Worm (Caenorhabditis elegans) whole organism, L1 larva: ENCODE results near the gene C17F4.12.
"Not testable (repeated sequence)": the region's sequence is repeated elsewhere in the genome, so short reads cannot be mapped to it uniquely, and the experiment has no call there.

Experiments
- C04F5.9 ChIP-seq: sonication (generic microtip); optimal IDR thresholded peaks from 2 replicates; lab custom pipeline; 2016; ENCODE audit warnings: missing genetic modification characterization, missing compliant biosample characterization
- C16A3.4 ChIP-seq: fragments of 150-350 bp; optimal IDR thresholded peaks from 2 replicates; lab custom pipeline; 2014; ENCODE audit warnings: missing biosample characterization, missing genetic modification characterization
- C34B4.2 ChIP-seq: sonication (generic microtip); optimal IDR thresholded peaks from 2 replicates; lab custom pipeline; 2017; ENCODE audit warnings: mild to moderate bottlenecking, missing genetic modification characterization, missing compliant biosample characterization
- F16B12.6 ChIP-seq: fragments of 150-350 bp; optimal IDR thresholded peaks from 2 replicates; lab custom pipeline; 2014; ENCODE audit warnings: missing biosample characterization, missing genetic modification characterization
- Y116A8C.19 ChIP-seq: sonication (generic microtip); optimal IDR thresholded peaks from 2 replicates; lab custom pipeline; 2016; ENCODE audit warnings: missing compliant biosample characterization, missing genetic modification characterization, borderline replicate concordance
- aly-2 ChIP-seq: fragments of 150-350 bp; optimal IDR thresholded peaks from 2 replicates; lab custom pipeline; 2014; ENCODE audit warnings: missing biosample characterization, missing genetic modification characterization
- blmp-1 ChIP-seq: fragments of 150-350 bp; optimal IDR thresholded peaks from 2 replicates; lab custom pipeline; 2014; ENCODE audit warnings: missing biosample characterization, missing genetic modification characterization
- ces-1 ChIP-seq: fragments of 150-350 bp; optimal IDR thresholded peaks from 2 replicates; lab custom pipeline; 2014; ENCODE audit warnings: missing biosample characterization, missing genetic modification reagents, missing genetic modification characterization
- dsc-1 ChIP-seq: sonication (generic microtip); optimal IDR thresholded peaks from 2 replicates; lab custom pipeline; 2016; ENCODE audit warnings: mild to moderate bottlenecking, missing genetic modification characterization, missing compliant biosample characterization
- efl-1 ChIP-seq, 4 experiments: fragments of 150-350 bp; optimal IDR thresholded peaks in 3 of 4; peaks in 1 of 4; 1 replicate in 1 of 4; 2 replicates in 3 of 4; lab custom pipeline; 2014; ENCODE audit warnings: missing biosample characterization in 2 of 4, missing genetic modification characterization in 2 of 4, missing genetic modification reagents in 2 of 4
- efl-3 ChIP-seq: fragments of 200-800 bp; sonication (Bioruptor generic); optimal IDR thresholded peaks from 2 replicates; lab custom pipeline; 2018; ENCODE audit warnings: mild to moderate bottlenecking, missing genetic modification characterization, missing compliant biosample characterization
- egl-13 ChIP-seq: sonication (generic microtip); optimal IDR thresholded peaks from 2 replicates; lab custom pipeline; 2016; ENCODE audit warnings: missing genotype, missing genetic modification reagents, missing genetic modification characterization, missing compliant biosample characterization
- elt-2 ChIP-seq: sonication (generic microtip); optimal IDR thresholded peaks from 2 replicates; lab custom pipeline; 2016; ENCODE audit warnings: missing genetic modification characterization, mild to moderate bottlenecking, inconsistent platforms, missing compliant biosample characterization, missing genetic modification reagents
- elt-3 ChIP-seq, 6 experiments: fragments of 150-350 bp in 1 of 6; sonication (generic microtip); optimal IDR thresholded peaks; 2 replicates each; lab custom pipeline; 2017 to 2018; ENCODE audit warnings: missing biosample characterization in 6 of 6, missing genetic modification characterization in 6 of 6, inconsistent platforms in 1 of 6
- fkh-4 ChIP-seq: sonication (generic microtip); optimal IDR thresholded peaks from 2 replicates; lab custom pipeline; 2016; ENCODE audit warnings: missing compliant biosample characterization, missing genetic modification characterization, borderline replicate concordance
- fkh-8 ChIP-seq: sonication (generic microtip); optimal IDR thresholded peaks from 2 replicates; lab custom pipeline; 2016; ENCODE audit warnings: mild to moderate bottlenecking, missing genetic modification characterization, missing compliant biosample characterization
- hlh-17 ChIP-seq: fragments of 200-800 bp; sonication (Bioruptor generic); optimal IDR thresholded peaks from 2 replicates; lab custom pipeline; 2018; ENCODE audit warnings: missing genetic modification characterization, mild to moderate bottlenecking, missing compliant biosample characterization, moderate library complexity, borderline replicate concordance
- lin-14 ChIP-seq: fragments of 200-800 bp; sonication (Bioruptor generic); optimal IDR thresholded peaks from 2 replicates; lab custom pipeline; 2018; ENCODE audit warnings: mild to moderate bottlenecking, missing genetic modification characterization, moderate library complexity, missing compliant biosample characterization
- lin-35 ChIP-seq, 2 experiments: fragments of 150-350 bp; optimal IDR thresholded peaks; 2 replicates each; lab custom pipeline; 2014; ENCODE audit warnings: missing biosample characterization in 2 of 2, missing genetic modification characterization in 2 of 2, missing genetic modification reagents in 2 of 2
- mdl-1 ChIP-seq, 2 experiments: fragments of 150-350 bp; optimal IDR thresholded peaks; 2 replicates each; lab custom pipeline; 2014 to 2017; ENCODE audit warnings: missing biosample characterization in 2 of 2, missing genetic modification characterization in 2 of 2, inconsistent platforms in 1 of 2
- mef-2 ChIP-seq: fragments of 150-350 bp; optimal IDR thresholded peaks from 2 replicates; lab custom pipeline; 2014; ENCODE audit warnings: missing biosample characterization, missing genetic modification characterization
- nhr-20 ChIP-seq: sonication (generic microtip); optimal IDR thresholded peaks from 2 replicates; lab custom pipeline; 2016; ENCODE audit warnings: mild to moderate bottlenecking, missing genetic modification characterization, missing compliant biosample characterization
- nhr-237 ChIP-seq: fragments of 150-350 bp; optimal IDR thresholded peaks from 2 replicates; lab custom pipeline; 2014; ENCODE audit warnings: missing biosample characterization, missing genetic modification characterization
- nhr-28 ChIP-seq: fragments of 150-350 bp; optimal IDR thresholded peaks from 2 replicates; lab custom pipeline; 2014; ENCODE audit warnings: missing biosample characterization, missing genetic modification characterization
- nhr-77 ChIP-seq: fragments of 150-350 bp; optimal IDR thresholded peaks from 2 replicates; lab custom pipeline; 2014; ENCODE audit warnings: missing biosample characterization, missing genetic modification characterization
- nhr-84 ChIP-seq: sonication (generic microtip); optimal IDR thresholded peaks from 2 replicates; lab custom pipeline; 2017; ENCODE audit warnings: missing biosample characterization, missing genetic modification characterization
- nhr-90 ChIP-seq: sonication (generic microtip); optimal IDR thresholded peaks from 2 replicates; lab custom pipeline; 2016; ENCODE audit warnings: mild to moderate bottlenecking, missing genetic modification characterization, missing compliant biosample characterization; ENCODE audit not compliant: poor library complexity
- pax-3 ChIP-seq: fragments of 200-800 bp; sonication (Bioruptor generic); optimal IDR thresholded peaks from 2 replicates; lab custom pipeline; 2018; ENCODE audit warnings: mild to moderate bottlenecking, missing genetic modification characterization, moderate library complexity, missing compliant biosample characterization
- snu-23 ChIP-seq: sonication (generic microtip); optimal IDR thresholded peaks from 2 replicates; lab custom pipeline; 2016; ENCODE audit warnings: missing genetic modification characterization, missing compliant biosample characterization
- sox-4 ChIP-seq: sonication (generic microtip); optimal IDR thresholded peaks from 2 replicates; lab custom pipeline; 2016; ENCODE audit warnings: missing genetic modification characterization, missing compliant biosample characterization
- sptf-1 ChIP-seq: fragments of 150-350 bp; optimal IDR thresholded peaks from 2 replicates; lab custom pipeline; 2014; ENCODE audit warnings: missing biosample characterization, missing genetic modification characterization
- sup-37 ChIP-seq: fragments of 200-800 bp; sonication (Bioruptor generic); optimal IDR thresholded peaks from 2 replicates; lab custom pipeline; 2018; ENCODE audit warnings: mild to moderate bottlenecking, missing genetic modification characterization, missing compliant biosample characterization
- swsn-7 ChIP-seq: sonication (generic microtip); optimal IDR thresholded peaks from 2 replicates; lab custom pipeline; 2016; ENCODE audit warnings: missing genetic modification characterization, missing compliant biosample characterization
- tbx-2 ChIP-seq: sonication (generic microtip); optimal IDR thresholded peaks from 2 replicates; lab custom pipeline; 2016; ENCODE audit warnings: missing genetic modification characterization, missing compliant biosample characterization
- unc-62 ChIP-seq: fragments of 150-350 bp; optimal IDR thresholded peaks from 2 replicates; lab custom pipeline; 2014; ENCODE audit warnings: missing biosample characterization, missing genetic modification reagents, missing genetic modification characterization
- unc-98 ChIP-seq: fragments of 200-800 bp; sonication (Bioruptor generic); IDR thresholded peaks from 2 replicates; pipeline ENCODE4 v1.3.6; 2022; ENCODE audit warnings: missing genetic modification characterization, missing compliant biosample characterization
- zip-4 ChIP-seq: fragments of 200-800 bp; sonication (Bioruptor generic); optimal IDR thresholded peaks from 2 replicates; lab custom pipeline; 2018; ENCODE audit warnings: mild to moderate bottlenecking, missing genetic modification characterization, moderate library complexity, missing compliant biosample characterization

Gene C17F4.12

ce11 chrII:3244070-3244469 lies at the start of gene C17F4.12:
C17F4.12 (minus strand) TSS chrII:3244170.
- no peak for TF ChIP-seq nhr-20
- TF ChIP-seq blmp-1 (tag; lab: Kevin White, UChicago), result peak; percentile 85
- peak in 1 of 6 experiments; percentile 9 for TF ChIP-seq elt-3 (tag; optimal IDR thresholded peaks at IDR 0.05; lab: Kevin White, UChicago)
- no peak for TF ChIP-seq C16A3.4 (tag; lab: Kevin White, UChicago)
- TF ChIP-seq, all 84 proteins: peak for 2

- not testable (repeated sequence) for TF ChIP-seq hlh-17; nhr-84 (tag; lab: Kevin White, UChicago); unc-62 (GFP tag; lab: Kevin White, UChicago)
Measured at ce11 chrII:3290544-3290943, 46.6 kb upstream of the C17F4.12 start, which contains the start of gene F39E9.14. F39E9.14 (minus strand) TSS chrII:3290644.

- TF ChIP-seq snu-23 (GFP tag; lab: Kevin White, UChicago) (no peak), F16B12.6 (tag; lab: Kevin White, UChicago) (no peak)
Measured at ce11 chrII:3287073-3287472, 43.1 kb upstream of the C17F4.12 start, which contains the start of gene sri-63. sri-63 (plus strand) TSS chrII:3287373.

- TF ChIP-seq egl-13 (no peak), mdl-1 (tag; optimal IDR thresholded peaks at IDR 0.05; lab: Kevin White, UChicago) (no peak)
Measured at ce11 chrII:3284558-3284957, 40.6 kb upstream of the C17F4.12 start, which contains the start of gene scl-15. scl-15 (minus strand) TSS chrII:3284658.

- TF ChIP-seq nhr-237 (tag; lab: Kevin White, UChicago), result no peak
- TF ChIP-seq elt-2 (tag; lab: Kevin White, UChicago), result no peak
- TF ChIP-seq sup-37, result no peak
- no peak for TF ChIP-seq lin-35 (GFP tag; optimal IDR thresholded peaks at IDR 0.05; lab: Kevin White, UChicago)
- TF ChIP-seq efl-1 (optimal IDR thresholded peaks at IDR 0.05; lab: Kevin White, UChicago), result no peak
- TF ChIP-seq efl-1 (GFP tag; optimal IDR thresholded peaks at IDR 0.05 in 1 of 2; lab: Kevin White, UChicago), result no peak
Measured at ce11 chrII:3282353-3282752, 38.4 kb upstream of the C17F4.12 start, which contains the start of gene nep-13. nep-13 (plus strand) TSS chrII:3282653.

- TF ChIP-seq ces-1 (GFP tag; lab: Kevin White, UChicago), result no peak
- TF ChIP-seq hlh-17, result no peak
- TF ChIP-seq efl-3 (GFP tag; lab: Kevin White, UChicago), result no peak
- TF ChIP-seq nhr-237 (tag; lab: Kevin White, UChicago), result no peak
- TF ChIP-seq egl-13, result no peak
- no peak for TF ChIP-seq fkh-4 (tag; lab: Kevin White, UChicago)
- TF ChIP-seq sptf-1 (tag; lab: Kevin White, UChicago), result no peak
- no peak for TF ChIP-seq swsn-7 (tag; lab: Kevin White, UChicago)
- no peak for TF ChIP-seq Y116A8C.19 (tag; lab: Kevin White, UChicago)
- no peak for TF ChIP-seq mef-2 (tag; lab: Kevin White, UChicago)
- no peak for TF ChIP-seq lin-14
- TF ChIP-seq nhr-28 (tag; lab: Kevin White, UChicago), result no peak
Measured at ce11 chrII:3278634-3279033, 34.7 kb upstream of the C17F4.12 start, which contains the start of gene wht-4. wht-4 (plus strand) TSS chrII:3278934.

- TF ChIP-seq C34B4.2 (tag; lab: Kevin White, UChicago) (no peak), ces-1 (GFP tag; lab: Kevin White, UChicago) (no peak), elt-3 (tag; optimal IDR thresholded peaks at IDR 0.05; lab: Kevin White, UChicago) (no peak), C04F5.9 (tag; lab: Kevin White, UChicago) (no peak), zip-4 (GFP tag; lab: Kevin White, UChicago) (no peak), aly-2 (tag; lab: Kevin White, UChicago) (no peak), efl-1 (optimal IDR thresholded peaks at IDR 0.05; lab: Kevin White, UChicago) (no peak), efl-1 (GFP tag; optimal IDR thresholded peaks at IDR 0.05 in 1 of 2; lab: Kevin White, UChicago) (no peak), unc-98 (no peak), lin-35 (GFP tag; optimal IDR thresholded peaks at IDR 0.05; lab: Kevin White, UChicago) (no peak), unc-62 (GFP tag; lab: Kevin White, UChicago) (no peak), nhr-90 (tag; lab: Kevin White, UChicago) (no peak), pax-3 (no peak), fkh-8 (tag; lab: Kevin White, UChicago) (no peak), sup-37 (no peak), sox-4 (tag; lab: Kevin White, UChicago) (no peak), dsc-1 (tag; lab: Kevin White, UChicago) (no peak), tbx-2 (no peak), nhr-77 (tag; lab: Kevin White, UChicago) (no peak), snu-23 (GFP tag; lab: Kevin White, UChicago) (no peak)
Measured at ce11 chrII:3277686-3278085, 33.7 kb upstream of the C17F4.12 start, which contains the start of gene F02E11.4. F02E11.4 (minus strand) TSS chrII:3277786.
